Worm (Caenorhabditis elegans) whole organism, L3 larva: ENCODE results near the gene srh-146.

Experiments used
- R02D3.7 ChIP-seq: fragments of 150-350 bp; optimal IDR thresholded peaks from 2 replicates; lab custom pipeline; 2014; ENCODE audit warnings: missing biosample characterization, missing genetic modification characterization
- aly-2 ChIP-seq: fragments of 150-350 bp; optimal IDR thresholded peaks from 2 replicates; lab custom pipeline; 2014; ENCODE audit warnings: missing biosample characterization, missing genetic modification characterization
- ceh-16 ChIP-seq: sonication (generic microtip); optimal IDR thresholded peaks from 2 replicates; lab custom pipeline; 2017; ENCODE audit warnings: missing biosample characterization, missing genetic modification characterization
- ceh-9 ChIP-seq: sonication (generic microtip); optimal IDR thresholded peaks from 2 replicates; lab custom pipeline; 2018; ENCODE audit warnings: missing biosample characterization, missing genetic modification characterization
- egl-5 ChIP-seq: fragments of 150-350 bp; optimal IDR thresholded peaks from 2 replicates; lab custom pipeline; 2017; ENCODE audit warnings: missing biosample characterization, missing genetic modification reagents, missing genetic modification characterization, inconsistent platforms
- elt-1 ChIP-seq: fragments of 150-350 bp; optimal IDR thresholded peaks from 2 replicates; lab custom pipeline; 2014; ENCODE audit warnings: missing biosample characterization, missing genetic modification characterization
- elt-2 ChIP-seq: sonication (generic microtip); optimal IDR thresholded peaks from 2 replicates; lab custom pipeline; 2016; ENCODE audit warnings: missing genetic modification reagents, mild to moderate bottlenecking, missing genetic modification characterization, missing compliant biosample characterization
- elt-3 ChIP-seq, 3 experiments: fragments of 150-350 bp in 1 of 3; sonication (generic microtip) in 2 of 3; optimal IDR thresholded peaks; 2 replicates in 2 of 3; 4 replicates in 1 of 3; lab custom pipeline; 2014 to 2017; ENCODE audit warnings: missing biosample characterization in 3 of 3, missing genetic modification characterization in 3 of 3
- eor-1 ChIP-seq, 2 experiments: fragments of 150-350 bp; optimal IDR thresholded peaks; 2 replicates each; lab custom pipeline; 2014 to 2018; ENCODE audit warnings: missing biosample characterization in 2 of 2, missing genetic modification characterization in 2 of 2
- fkh-10 ChIP-seq: sonication (generic microtip); optimal IDR thresholded peaks from 2 replicates; lab custom pipeline; 2017; ENCODE audit warnings: missing biosample characterization, missing genetic modification reagents, missing genetic modification characterization
- fkh-2 ChIP-seq: fragments of 150-350 bp; optimal IDR thresholded peaks from 2 replicates; lab custom pipeline; 2014; ENCODE audit warnings: missing biosample characterization, missing genetic modification reagents, missing genetic modification characterization
- fos-1 ChIP-seq: fragments of 150-350 bp; optimal IDR thresholded peaks from 2 replicates; lab custom pipeline; 2014; ENCODE audit warnings: missing biosample characterization, missing genetic modification characterization
- hmg-11 ChIP-seq: sonication (generic microtip); optimal IDR thresholded peaks from 2 replicates; lab custom pipeline; 2016; ENCODE audit warnings: missing genetic modification characterization, missing compliant biosample characterization
- jun-1 ChIP-seq: fragments of 150-350 bp; optimal IDR thresholded peaks from 2 replicates; lab custom pipeline; 2014; ENCODE audit warnings: missing biosample characterization, missing genetic modification reagents, missing genetic modification characterization
- lin-15B ChIP-seq: fragments of 150-350 bp; optimal IDR thresholded peaks from 2 replicates; lab custom pipeline; 2014; ENCODE audit warnings: missing biosample characterization, missing genetic modification characterization
- lsy-12 ChIP-seq: sonication (generic microtip); optimal IDR thresholded peaks from 2 replicates; lab custom pipeline; 2016; ENCODE audit warnings: mild to moderate bottlenecking, missing genetic modification characterization, missing compliant biosample characterization
- mdl-1 ChIP-seq: fragments of 150-350 bp; optimal IDR thresholded peaks from 2 replicates; lab custom pipeline; 2014; ENCODE audit warnings: missing biosample characterization, missing genetic modification characterization
- nfya-1 ChIP-seq: sonication (generic microtip); optimal IDR thresholded peaks from 2 replicates; lab custom pipeline; 2017; ENCODE audit warnings: missing genetic modification characterization, mild to moderate bottlenecking, missing compliant biosample characterization, antibody characterized with exemption, moderate library complexity; ENCODE audit not compliant: insufficient read depth
- nhr-11 ChIP-seq: fragments of 150-350 bp; optimal IDR thresholded peaks from 2 replicates; lab custom pipeline; 2014; ENCODE audit warnings: missing biosample characterization, missing genetic modification characterization
- nhr-12 ChIP-seq: fragments of 150-350 bp; optimal IDR thresholded peaks from 2 replicates; lab custom pipeline; 2014; ENCODE audit warnings: missing biosample characterization, missing genetic modification characterization
- nhr-237 ChIP-seq: fragments of 150-350 bp; optimal IDR thresholded peaks from 2 replicates; lab custom pipeline; 2014; ENCODE audit warnings: missing biosample characterization, missing genetic modification characterization
- nhr-25 ChIP-seq: sonication (generic microtip); optimal IDR thresholded peaks from 2 replicates; lab custom pipeline; 2017; ENCODE audit warnings: missing biosample characterization, missing genetic modification characterization
- nhr-28 ChIP-seq: fragments of 150-350 bp; optimal IDR thresholded peaks from 2 replicates; lab custom pipeline; 2014; ENCODE audit warnings: missing biosample characterization, missing genetic modification characterization
- nhr-67 ChIP-seq: fragments of 150-350 bp; optimal IDR thresholded peaks from 2 replicates; lab custom pipeline; 2014; ENCODE audit warnings: missing biosample characterization, missing genetic modification characterization
- nhr-76 ChIP-seq: fragments of 150-350 bp; sonication (generic microtip); optimal IDR thresholded peaks from 5 replicates; lab custom pipeline; 2014; ENCODE audit warnings: missing biosample characterization, missing genetic modification characterization
- pha-4 ChIP-seq: fragments of 150-350 bp; optimal IDR thresholded peaks from 2 replicates; lab custom pipeline; 2014; ENCODE audit warnings: missing biosample characterization, missing genetic modification reagents, missing genetic modification characterization
- pqm-1 ChIP-seq: fragments of 150-350 bp; optimal IDR thresholded peaks from 2 replicates; lab custom pipeline; 2017; ENCODE audit warnings: missing biosample characterization, missing genetic modification characterization, inconsistent platforms
- sea-2 ChIP-seq: fragments of 150-350 bp; sonication (generic microtip); optimal IDR thresholded peaks from 4 replicates; lab custom pipeline; 2014; ENCODE audit warnings: missing biosample characterization, missing genetic modification reagents, missing genetic modification characterization
- skn-1 ChIP-seq: fragments of 150-350 bp; optimal IDR thresholded peaks from 2 replicates; lab custom pipeline; 2014; ENCODE audit warnings: missing biosample characterization, missing genetic modification characterization
- snpc-4 ChIP-seq: fragments of 150-350 bp; optimal IDR thresholded peaks from 2 replicates; lab custom pipeline; 2014; ENCODE audit warnings: missing biosample characterization, missing genetic modification characterization
- tbx-2 ChIP-seq: sonication (generic microtip); optimal IDR thresholded peaks from 2 replicates; lab custom pipeline; 2016; ENCODE audit warnings: mild to moderate bottlenecking, missing genetic modification characterization, missing compliant biosample characterization
- unc-62 ChIP-seq: fragments of 150-350 bp; sonication (generic microtip); optimal IDR thresholded peaks from 4 replicates; lab custom pipeline; 2014; ENCODE audit warnings: missing biosample characterization, missing genetic modification reagents, missing genetic modification characterization
- ztf-11 ChIP-seq: fragments of 150-350 bp; optimal IDR thresholded peaks from 2 replicates; lab custom pipeline; 2014; ENCODE audit warnings: missing biosample characterization, missing genetic modification characterization
- ztf-4 ChIP-seq: fragments of 150-350 bp; optimal IDR thresholded peaks from 2 replicates; lab custom pipeline; 2014; ENCODE audit warnings: missing biosample characterization, missing genetic modification characterization

srh-146 gene

DNA sequence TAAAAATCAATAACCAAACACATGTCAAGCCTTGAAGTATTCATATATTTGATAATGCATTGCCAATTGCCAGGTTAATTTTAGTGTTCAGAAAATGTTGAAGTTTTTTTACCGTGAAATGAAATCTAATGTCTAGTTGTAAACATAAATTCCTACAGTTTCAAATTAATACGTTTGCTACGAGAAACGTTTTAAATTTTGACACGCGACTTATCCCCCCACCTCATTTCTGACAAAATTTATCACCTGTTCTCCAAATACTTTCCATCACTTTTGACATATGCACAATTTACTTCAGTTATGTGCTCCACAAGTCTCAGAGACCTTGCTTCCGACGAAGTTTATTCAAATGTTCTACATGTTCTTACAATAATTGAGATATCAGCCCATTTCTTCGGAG, at the start of gene srh-146:
Gene srh-146 (plus strand): TSS at position 301 of the 400 bp plus-strand sequence.
- TF ChIP-seq elt-1 (tag; lab: Kevin White, UChicago) (no peak), nhr-11 (tag; lab: Kevin White, UChicago) (no peak), nhr-12 (tag; lab: Kevin White, UChicago) (no peak)

DNA sequence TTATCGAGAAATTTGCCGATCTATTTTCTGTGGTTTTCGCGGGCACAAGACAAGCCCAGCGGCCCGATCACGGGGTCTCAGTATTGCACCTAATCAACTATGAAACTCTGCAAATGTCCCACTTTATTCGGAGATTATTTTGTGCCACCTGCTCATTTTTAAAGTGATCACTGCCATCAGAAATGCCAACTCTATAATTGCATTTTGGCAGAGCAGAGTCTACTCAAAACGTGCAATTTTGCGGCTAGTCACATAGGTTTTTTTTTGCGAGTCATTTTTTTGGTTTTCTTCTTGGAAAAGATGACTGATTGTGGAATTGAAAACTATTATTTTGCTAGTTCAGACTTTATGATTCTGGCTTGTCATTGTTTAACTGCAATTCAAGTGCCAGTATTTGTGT, 49.1 kb upstream of the srh-146 start, which contains the start of gene srh-240:
Gene srh-240 (plus strand): TSS at position 301 of the 400 bp plus-strand sequence.
- no peak for TF ChIP-seq jun-1 (tag; lab: Kevin White, UChicago)
- TF ChIP-seq unc-62 = no peak
- TF ChIP-seq aly-2 (tag; lab: Kevin White, UChicago) = no peak
- no peak for TF ChIP-seq pha-4 (tag; lab: Kevin White, UChicago)

DNA sequence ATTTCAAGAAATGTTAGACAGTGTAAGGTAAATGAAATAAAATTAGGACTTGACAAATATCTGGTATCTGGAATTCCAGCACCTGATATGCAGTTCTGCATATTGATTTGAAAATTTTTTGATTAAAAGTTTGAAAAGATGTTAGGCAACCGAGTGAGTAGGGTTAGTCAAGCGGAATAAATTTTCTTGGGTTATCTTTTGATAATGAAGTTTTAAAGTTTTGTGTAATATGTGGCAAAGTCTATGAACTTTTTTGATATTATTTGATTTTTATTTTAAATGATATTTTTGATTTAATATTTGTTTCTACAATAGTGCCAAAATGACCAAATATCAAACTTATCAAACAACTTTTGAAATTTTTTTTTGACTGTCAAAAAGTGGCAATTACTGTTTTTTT, 44.5 kb upstream of the srh-146 start, which contains the start of gene srh-241:
Gene srh-241 (minus strand): TSS at position 101 of the 400 bp plus-strand sequence.
- TF ChIP-seq R02D3.7 (tag; lab: Kevin White, UChicago) (no peak), nhr-11 (tag; lab: Kevin White, UChicago) (no peak), nhr-67 (tag; lab: Kevin White, UChicago) (no peak), lin-15B (tag; lab: Kevin White, UChicago) (no peak), nhr-237 (tag; lab: Kevin White, UChicago) (no peak), egl-5 (tag; lab: Kevin White, UChicago) (no peak), mdl-1 (tag; lab: Kevin White, UChicago) (no peak), sea-2 (GFP tag; lab: Kevin White, UChicago) (no peak), ztf-4 (no peak), snpc-4 (no peak), fos-1 (tag; lab: Kevin White, UChicago) (no peak), fkh-2 (no peak), elt-2 (tag; lab: Kevin White, UChicago) (no peak), nhr-12 (tag; lab: Kevin White, UChicago) (no peak), elt-3 (tag; optimal IDR thresholded peaks at IDR 0.05; lab: Kevin White, UChicago) (no peak), nhr-25 (tag; lab: Kevin White, UChicago) (no peak), nhr-76 (tag; lab: Kevin White, UChicago) (no peak), fkh-10 (GFP tag; lab: Kevin White, UChicago) (no peak)
- TF ChIP-seq, all 47 proteins: peak for 0

DNA sequence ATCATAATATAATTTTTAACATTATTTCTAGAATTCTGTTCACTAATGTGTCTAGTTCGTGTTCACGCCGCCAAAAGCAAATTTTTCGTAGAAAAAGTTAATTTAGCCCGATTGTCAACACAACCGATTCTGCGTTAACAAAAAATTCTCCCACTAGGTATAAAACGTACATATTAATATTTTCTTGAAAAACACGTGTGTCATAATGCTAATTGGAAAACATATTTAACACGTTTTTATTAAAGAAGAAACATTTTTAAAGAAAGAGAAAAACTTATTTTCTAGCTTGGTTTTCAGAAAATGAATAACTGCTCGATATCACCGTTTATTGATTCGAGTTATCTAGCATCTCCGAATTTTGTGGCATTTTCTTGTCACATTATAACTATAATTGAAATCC, 43.9 kb upstream of the srh-146 start, which contains the start of gene srh-243:
Gene srh-243 (plus strand): TSS at position 301 of the 400 bp plus-strand sequence.
- TF ChIP-seq jun-1 (tag; lab: Kevin White, UChicago) (no peak), ztf-4 (no peak), ceh-16 (tag; lab: Kevin White, UChicago) (no peak), eor-1 (tag; optimal IDR thresholded peaks at IDR 0.05; lab: Kevin White, UChicago) (no peak), ceh-9 (tag; lab: Kevin White, UChicago) (no peak), tbx-2 (tag; lab: Kevin White, UChicago) (no peak)
- TF ChIP-seq, all 47 proteins: peak for 0

DNA sequence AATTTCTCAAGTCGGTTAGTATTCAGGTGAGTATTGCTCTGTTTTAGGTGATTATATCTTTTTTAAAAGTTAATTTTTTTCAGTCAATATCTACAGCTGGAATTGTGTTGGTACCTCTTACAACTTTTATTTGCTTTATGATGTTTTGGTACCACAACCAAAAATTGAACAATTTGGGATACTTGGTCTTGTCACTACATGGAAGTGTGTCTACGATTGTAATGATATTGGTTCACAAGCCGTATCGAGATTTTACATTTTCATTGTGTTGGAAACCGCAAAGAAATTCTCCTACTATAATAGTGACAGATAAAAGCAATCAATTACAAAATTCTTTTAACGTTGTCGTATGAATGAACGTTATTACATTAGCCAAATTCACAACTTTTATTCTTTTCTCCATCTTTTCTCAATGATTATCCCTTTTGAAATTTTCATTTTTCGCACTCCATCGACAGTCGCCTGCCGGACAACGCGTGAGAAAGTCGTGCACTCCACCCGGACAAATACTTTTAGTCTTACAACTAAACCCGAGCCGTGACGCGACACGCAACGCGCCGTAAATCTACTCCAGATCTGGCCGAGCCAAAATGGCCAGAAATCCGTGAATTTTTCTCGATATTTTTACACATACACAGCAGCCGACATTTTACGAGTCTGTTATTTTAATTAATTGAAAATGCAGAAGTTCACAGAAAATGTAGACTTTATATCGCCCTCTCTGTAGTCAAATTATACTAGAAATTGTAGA, 42.1 kb upstream of the srh-146 start:
- TF ChIP-seq nfya-1 (no peak), hmg-11 (tag; lab: Kevin White, UChicago) (no peak), nhr-12 (tag; lab: Kevin White, UChicago) (no peak), nhr-25 (tag; lab: Kevin White, UChicago) (no peak), lin-15B (tag; lab: Kevin White, UChicago) (no peak), ceh-16 (tag; lab: Kevin White, UChicago) (no peak), pqm-1 (tag; lab: Kevin White, UChicago) (no peak), nhr-28 (tag; lab: Kevin White, UChicago) (no peak), R02D3.7 (tag; lab: Kevin White, UChicago) (no peak), fkh-2 (no peak), ceh-9 (tag; lab: Kevin White, UChicago) (no peak), nhr-67 (tag; lab: Kevin White, UChicago) (no peak), ztf-11 (tag; lab: Kevin White, UChicago) (no peak), skn-1 (tag; lab: Kevin White, UChicago) (no peak), unc-62 (no peak), elt-3 (tag; optimal IDR thresholded peaks at IDR 0.05; lab: Kevin White, UChicago) (no peak), fos-1 (tag; lab: Kevin White, UChicago) (no peak), sea-2 (GFP tag; lab: Kevin White, UChicago) (no peak), pha-4 (tag; lab: Kevin White, UChicago) (no peak), lsy-12 (no peak)
